Worm (Caenorhabditis elegans): ENCODE data around the gene F20D6.8.

DNA sequence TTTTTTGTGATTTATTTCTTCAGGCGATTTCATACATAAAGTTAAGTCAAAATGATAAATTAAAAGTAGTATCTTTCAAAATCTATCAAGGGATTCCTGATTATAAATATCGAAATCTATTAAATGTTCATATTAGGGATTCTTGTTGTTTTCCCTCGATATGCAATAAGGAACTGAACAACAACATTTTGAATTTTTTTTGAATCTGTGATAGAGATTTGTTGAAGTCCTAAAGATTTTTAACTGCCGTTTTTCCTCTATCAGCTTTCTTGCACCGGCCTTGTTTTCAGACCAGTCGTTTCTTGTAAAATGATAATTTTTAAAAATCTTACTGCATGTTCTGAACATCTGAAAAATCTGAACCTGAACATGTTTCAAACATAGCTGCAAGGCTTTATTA lies 12.3 kb downstream of the F20D6.8 start:
- TF ChIP-seq ztf-7 (tag; optimal IDR thresholded peaks at IDR 0.05), result no peak
- no peak for TF ChIP-seq lin-13 (GFP tag; optimal IDR thresholded peaks at IDR 0.05)
- no peak for TF ChIP-seq lir-3 (tag; optimal IDR thresholded peaks at IDR 0.05)
- no peak for TF ChIP-seq hlh-30 (tag; optimal IDR thresholded peaks at IDR 0.05; ENCODE audit: insufficient read depth)
- TF ChIP-seq unc-39 (tag; optimal IDR thresholded peaks at IDR 0.05), result no peak
- no peak for TF ChIP-seq hif-1 (tag; optimal IDR thresholded peaks at IDR 0.05)
- no peak for TF ChIP-seq Y5F2A.4 (GFP tag; optimal IDR thresholded peaks at IDR 0.05)
- no peak for TF ChIP-seq D1046.2 (GFP tag; IDR thresholded peaks at IDR 0.05)
- no peak for TF ChIP-seq nhr-237 (tag; optimal IDR thresholded peaks at IDR 0.05)

Data from whole organism, L4 larva.